Comparison of ENCODE assay signal across 2 fruit fly cellular contexts in genomic region chr2L:8213987-8214386, dm6.
TF ChIP-seq lines count a peak whose summit lies in the region.

Gene CG8353 (plus strand): TSS chr2L:8214045.

TF ChIP-seq in whole organism, adult, 20 proteins besides CTCF, POLR2A, EP300 and RAD21 (continued from another document):
- TF ChIP-seq CG33017 (tag; optimal IDR thresholded peaks at IDR 0.05; lab: Kevin White, UChicago): peak; percentile 32

TF ChIP-seq in whole organism, embryonic, 481 proteins besides CTCF, POLR2A, EP300 and RAD21 (continued from another document):
- TF ChIP-seq CG15479 (GFP tag; optimal IDR thresholded peaks at IDR 0.05; lab: Kevin White, UChicago): no peak
- TF ChIP-seq Hr51 (GFP tag; optimal IDR thresholded peaks at IDR 0.05; lab: Kevin White, UChicago): no peak
- TF ChIP-seq CHES-1-like (GFP tag; optimal IDR thresholded peaks at IDR 0.05; lab: Kevin White, UChicago): no peak
- TF ChIP-seq Ets65A (GFP tag; lab: Kevin White, UChicago): peak; percentile 14
- peak; percentile 83 for TF ChIP-seq Deaf1 (tag; optimal IDR thresholded peaks at IDR 0.05; lab: Kevin White, UChicago)
- peak; percentile 80 for TF ChIP-seq mirr (GFP tag; optimal IDR thresholded peaks at IDR 0.05; lab: Kevin White, UChicago)
- no peak for TF ChIP-seq Poxn (GFP tag; IDR thresholded peaks at IDR 0.05; lab: Robert Waterston, UW)
- TF ChIP-seq pros (GFP tag; optimal IDR thresholded peaks at IDR 0.05; lab: Kevin White, UChicago): peak; percentile 33
- no peak for TF ChIP-seq fu2 (GFP tag; optimal IDR thresholded peaks at IDR 0.05; lab: Kevin White, UChicago)
- no peak for TF ChIP-seq Dad (GFP tag; optimal IDR thresholded peaks at IDR 0.05; lab: Kevin White, UChicago)
- 0 out of 2 replicates have a peak, but pooled peaks have one; percentile 23 for TF ChIP-seq MBD-R2 (GFP tag; IDR thresholded peaks at IDR 0.05; lab: Robert Waterston, UW)
- 0 out of 2 replicates have a peak, but pooled peaks have one; percentile 30 for TF ChIP-seq seq (GFP tag; IDR thresholded peaks at IDR 0.05; lab: Robert Waterston, UW)
- TF ChIP-seq CG2199 (GFP tag; IDR thresholded peaks at IDR 0.05; lab: Robert Waterston, UW): no peak
- TF ChIP-seq hth (optimal IDR thresholded peaks at IDR 0.05; lab: Kevin White, UChicago): no peak
- TF ChIP-seq exex (tag; optimal IDR thresholded peaks at IDR 0.05; lab: Kevin White, UChicago): peak; percentile 52
- no peak for TF ChIP-seq chm (GFP tag; IDR thresholded peaks at IDR 0.05; lab: Robert Waterston, UW)
- TF ChIP-seq sna (GFP tag; IDR thresholded peaks at IDR 0.05; lab: Robert Waterston, UW; ENCODE audit: partially characterized antibody): no peak
- no peak for TF ChIP-seq CG11093 (GFP tag; IDR thresholded peaks at IDR 0.05; lab: Robert Waterston, UW)
- TF ChIP-seq Trl (optimal IDR thresholded peaks at IDR 0.05; lab: Kevin White, UChicago): peak in 1 of 2 experiments; percentile 62
- no peak for TF ChIP-seq Trl (GFP tag; optimal IDR thresholded peaks at IDR 0.05; lab: Kevin White, UChicago)
- TF ChIP-seq CG9876 (GFP tag; optimal IDR thresholded peaks at IDR 0.05; lab: Kevin White, UChicago): no peak
- no peak for TF ChIP-seq CG16779 (GFP tag; IDR thresholded peaks at IDR 0.05; lab: Robert Waterston, UW)
- TF ChIP-seq peb (GFP tag; IDR thresholded peaks at IDR 0.05; lab: Robert Waterston, UW): no peak
- no peak for TF ChIP-seq CG14710 (tag; optimal IDR thresholded peaks at IDR 0.05; lab: Kevin White, UChicago)
- no peak for TF ChIP-seq pb (GFP tag; optimal IDR thresholded peaks at IDR 0.05; lab: Kevin White, UChicago)
- peak; percentile 28 for TF ChIP-seq MESR4 (GFP tag; optimal IDR thresholded peaks at IDR 0.05; lab: Kevin White, UChicago)
- TF ChIP-seq CG18262 (tag; optimal IDR thresholded peaks at IDR 0.05; lab: Kevin White, UChicago): no peak
- no peak for TF ChIP-seq jumu (GFP tag; optimal IDR thresholded peaks at IDR 0.05; lab: Kevin White, UChicago)
- no peak for TF ChIP-seq eyg (GFP tag; optimal IDR thresholded peaks at IDR 0.05; lab: Kevin White, UChicago)
- no peak for TF ChIP-seq CG30403 (GFP tag; optimal IDR thresholded peaks at IDR 0.05; lab: Kevin White, UChicago)
- TF ChIP-seq CG15601 (tag; optimal IDR thresholded peaks at IDR 0.05; lab: Kevin White, UChicago): no peak
- TF ChIP-seq CG32532 (GFP tag; IDR thresholded peaks at IDR 0.05; lab: Robert Waterston, UW): no peak
- TF ChIP-seq Lhr (GFP tag; optimal IDR thresholded peaks at IDR 0.05; lab: Kevin White, UChicago): no peak
- no peak for TF ChIP-seq CG31224 (GFP tag; IDR thresholded peaks at IDR 0.05; lab: Robert Waterston, UW)
- no peak for TF ChIP-seq Lim3 (GFP tag; IDR thresholded peaks at IDR 0.05; lab: Robert Waterston, UW)
- no peak for TF ChIP-seq bcd (GFP tag; optimal IDR thresholded peaks at IDR 0.05; lab: Kevin White, UChicago)
- no peak for TF ChIP-seq Rx (GFP tag; IDR thresholded peaks at IDR 0.05; lab: Robert Waterston, UW)
- no peak for TF ChIP-seq so (GFP tag; IDR thresholded peaks at IDR 0.05; lab: Robert Waterston, UW)
- peak; percentile 52 for TF ChIP-seq HmgZ (tag; optimal IDR thresholded peaks at IDR 0.05; lab: Kevin White, UChicago)
- peak; percentile 42; the same call in 1 of the 2 replicates for TF ChIP-seq Adf1 (GFP tag; IDR thresholded peaks at IDR 0.05; lab: Robert Waterston, UW)
- peak; percentile 50 for TF ChIP-seq Med (GFP tag; lab: Kevin White, UChicago)
- TF ChIP-seq Six4 (GFP tag; optimal IDR thresholded peaks at IDR 0.05; lab: Kevin White, UChicago): no peak
- 0 out of 2 replicates have a peak, but pooled peaks have one; percentile 20 for TF ChIP-seq CG13287 (GFP tag; IDR thresholded peaks at IDR 0.05; lab: Robert Waterston, UW; ENCODE audit: partially characterized antibody)
- TF ChIP-seq Bdp1 (GFP tag; optimal IDR thresholded peaks at IDR 0.05; lab: Kevin White, UChicago): no peak
- TF ChIP-seq D19B (GFP tag; optimal IDR thresholded peaks at IDR 0.05; lab: Kevin White, UChicago): no peak
- TF ChIP-seq caup (GFP tag; optimal IDR thresholded peaks at IDR 0.05; lab: Kevin White, UChicago; ENCODE audit: severe bottlenecking): no peak
- TF ChIP-seq row (GFP tag; IDR thresholded peaks at IDR 0.05; lab: Robert Waterston, UW): 0 out of 3 replicates have a peak, but pooled peaks have one; percentile 6
- peak; percentile 54; the same call in 1 of the 2 replicates for TF ChIP-seq GATAe (GFP tag; conservative IDR thresholded peaks at IDR 0.05; lab: Robert Waterston, UW)
- no peak for TF ChIP-seq tna (GFP tag; IDR thresholded peaks at IDR 0.05; lab: Robert Waterston, UW; ENCODE audit: partially characterized antibody)
- no peak for TF ChIP-seq al (GFP tag; IDR thresholded peaks at IDR 0.05; lab: Robert Waterston, UW)
- TF ChIP-seq gt (GFP tag; IDR thresholded peaks at IDR 0.05; lab: Robert Waterston, UW): no peak
- peak; percentile 15; the same call in 1 of the 2 replicates for TF ChIP-seq Drgx (GFP tag; IDR thresholded peaks at IDR 0.05; lab: Robert Waterston, UW)
- 0 out of 3 replicates have a peak, but pooled peaks have one; percentile 50 for TF ChIP-seq zfh1 (GFP tag; IDR thresholded peaks at IDR 0.05; lab: Robert Waterston, UW)
- no peak for TF ChIP-seq Fer1 (GFP tag; optimal IDR thresholded peaks at IDR 0.05; lab: Kevin White, UChicago)
- peak; percentile 30 for TF ChIP-seq CG10543 (GFP tag; optimal IDR thresholded peaks at IDR 0.05; lab: Kevin White, UChicago)
- TF ChIP-seq CG11696 (GFP tag; IDR thresholded peaks at IDR 0.05; lab: Robert Waterston, UW): no peak
- TF ChIP-seq CG7745 (tag; optimal IDR thresholded peaks at IDR 0.05; lab: Kevin White, UChicago): no peak
- TF ChIP-seq sug (tag; optimal IDR thresholded peaks at IDR 0.05; lab: Kevin White, UChicago): peak; percentile 32
- no peak for TF ChIP-seq Sox100B (GFP tag; optimal IDR thresholded peaks at IDR 0.05; lab: Kevin White, UChicago)
- TF ChIP-seq ara (GFP tag; IDR thresholded peaks at IDR 0.05; lab: Robert Waterston, UW): no peak
- no peak for TF ChIP-seq CG10147 (GFP tag; optimal IDR thresholded peaks at IDR 0.05; lab: Kevin White, UChicago)
- no peak for TF ChIP-seq CG33557 (GFP tag; optimal IDR thresholded peaks at IDR 0.05; lab: Kevin White, UChicago)
- no peak for TF ChIP-seq Side (GFP tag; optimal IDR thresholded peaks at IDR 0.05; lab: Kevin White, UChicago)
- no peak for TF ChIP-seq Nf-YC (tag; optimal IDR thresholded peaks at IDR 0.05; lab: Kevin White, UChicago)
- peak; percentile 1 for TF ChIP-seq Sry-δ (GFP tag; optimal IDR thresholded peaks at IDR 0.05; lab: Kevin White, UChicago)
- TF ChIP-seq CG14050 (GFP tag; IDR thresholded peaks at IDR 0.05; lab: Robert Waterston, UW): no peak
- no peak for TF ChIP-seq CG16813 (GFP tag; IDR thresholded peaks at IDR 0.05; lab: Robert Waterston, UW; ENCODE audit: partially characterized antibody)
- no peak for TF ChIP-seq CG2129 (GFP tag; IDR thresholded peaks at IDR 0.05; lab: Robert Waterston, UW; ENCODE audit: partially characterized antibody)
- no peak for TF ChIP-seq pfk (GFP tag; optimal IDR thresholded peaks at IDR 0.05; lab: Kevin White, UChicago)
- no peak for TF ChIP-seq ranshi (GFP tag; IDR thresholded peaks at IDR 0.05; lab: Robert Waterston, UW)
- no peak for TF ChIP-seq slou (GFP tag; optimal IDR thresholded peaks at IDR 0.05; lab: Kevin White, UChicago)
- TF ChIP-seq Elba2 (GFP tag; optimal IDR thresholded peaks at IDR 0.05; lab: Kevin White, UChicago): no peak
- no peak for TF ChIP-seq psq (GFP tag; optimal IDR thresholded peaks at IDR 0.05; lab: Kevin White, UChicago)
